Fruit fly (Drosophila melanogaster) whole organism, pupa: ENCODE data around the gene CG11882.

ENCODE experiments used
- CG10348 ChIP-seq: fragments of 200-800 bp; sonication (Bioruptor generic); IDR thresholded peaks from 2 replicates; pipeline ENCODE4 v1.3.6; 2022; ENCODE audit warnings: missing biosample characterization, missing genetic modification characterization
- CG12605 ChIP-seq: fragments of 200-800 bp; sonication (Bioruptor generic); IDR thresholded peaks from 2 replicates; pipeline ENCODE4 v1.3.6; 2022; ENCODE audit warnings: missing biosample characterization, missing genetic modification characterization
- CG13204 ChIP-seq: fragments of 200-800 bp; sonication (Bioruptor generic); optimal IDR thresholded peaks from 2 replicates; lab custom pipeline; 2018; ENCODE audit warnings: missing biosample characterization, mild to moderate bottlenecking, missing genetic modification characterization, moderate library complexity
- CG15710 ChIP-seq: fragments of 200-800 bp; sonication (Bioruptor generic); optimal IDR thresholded peaks from 2 replicates; lab custom pipeline; 2018; ENCODE audit warnings: missing biosample characterization, mild to moderate bottlenecking, missing genetic modification characterization, moderate library complexity
- CG17806 ChIP-seq: fragments of 200-800 bp; sonication (Bioruptor generic); optimal IDR thresholded peaks from 2 replicates; lab custom pipeline; 2018; ENCODE audit warnings: missing biosample characterization, mild to moderate bottlenecking, missing genetic modification characterization, moderate library complexity
- CG32121 ChIP-seq: fragments of 200-800 bp; sonication (Bioruptor generic); IDR thresholded peaks from 2 replicates; pipeline ENCODE4 v1.3.6; 2022; ENCODE audit warnings: missing biosample characterization, missing genetic modification characterization
- CG34367 ChIP-seq: fragments of 200-800 bp; sonication (Bioruptor generic); optimal IDR thresholded peaks from 2 replicates; lab custom pipeline; 2018; ENCODE audit warnings: missing biosample characterization, mild to moderate bottlenecking, missing genetic modification characterization
- CG4496 ChIP-seq: fragments of 200-800 bp; sonication (Bioruptor generic); IDR thresholded peaks from 3 replicates; pipeline ENCODE4 v1.3.6; 2022; ENCODE audit warnings: missing biosample characterization, missing genetic modification characterization
- CG8159 ChIP-seq: fragments of 200-800 bp; sonication (Bioruptor generic); optimal IDR thresholded peaks from 3 replicates; lab custom pipeline; 2018; ENCODE audit warnings: missing biosample characterization, mild to moderate bottlenecking, missing genetic modification characterization, moderate library complexity
- CG8301 ChIP-seq: fragments of 200-800 bp; sonication (Bioruptor generic); optimal IDR thresholded peaks from 2 replicates; lab custom pipeline; 2018; ENCODE audit warnings: missing biosample characterization, mild to moderate bottlenecking, missing genetic modification characterization
- CG9948 ChIP-seq: fragments of 200-800 bp; sonication (Bioruptor generic); optimal IDR thresholded peaks from 2 replicates; lab custom pipeline; 2018; ENCODE audit warnings: missing biosample characterization, mild to moderate bottlenecking, missing genetic modification characterization, moderate library complexity
- D1 ChIP-seq: fragments of 200-800 bp; sonication (Bioruptor generic); optimal IDR thresholded peaks from 2 replicates; lab custom pipeline; 2018; ENCODE audit warnings: missing biosample characterization, mild to moderate bottlenecking, missing genetic modification characterization, moderate library complexity
- EcR ChIP-seq: fragments of 200-800 bp; sonication (Bioruptor generic); optimal IDR thresholded peaks from 3 replicates; lab custom pipeline; 2019; ENCODE audit warnings: missing biosample characterization, missing genetic modification characterization, mild to moderate bottlenecking, moderate library complexity, missing genetic modification reagents
- Pif1A ChIP-seq: fragments of 200-800 bp; sonication (Bioruptor generic); optimal IDR thresholded peaks from 3 replicates; lab custom pipeline; 2016; ENCODE audit warnings: missing biosample characterization, missing genetic modification characterization
- Pif1B ChIP-seq: fragments of 200-800 bp; sonication (Bioruptor generic); optimal IDR thresholded peaks from 3 replicates; lab custom pipeline; 2016; ENCODE audit warnings: missing biosample characterization, missing genetic modification characterization
- Snoo ChIP-seq: fragments of 200-800 bp; sonication (Bioruptor generic); optimal IDR thresholded peaks from 3 replicates; lab custom pipeline; 2017; ENCODE audit warnings: missing biosample characterization, mild to moderate bottlenecking, missing genetic modification characterization, inconsistent platforms
- fd96Ca ChIP-seq: fragments of 200-800 bp; sonication (Bioruptor generic); IDR thresholded peaks from 3 replicates; pipeline ENCODE4 v1.3.6; 2022; ENCODE audit warnings: missing biosample characterization, missing genetic modification characterization
- gl ChIP-seq: fragments of 200-800 bp; sonication (Bioruptor generic); optimal IDR thresholded peaks from 2 replicates; lab custom pipeline; 2018; ENCODE audit warnings: missing biosample characterization, mild to moderate bottlenecking, missing genetic modification characterization
- rn ChIP-seq: fragments of 200-800 bp; sonication (Bioruptor generic); IDR thresholded peaks from 2 replicates; pipeline ENCODE4 v1.3.6; 2022; ENCODE audit warnings: missing biosample characterization, missing genetic modification characterization

The CG11882 gene

dm6 chr3R:29103227-29103626 lies 44.7 kb downstream of the CG11882 start:
- TF ChIP-seq Pif1B (GFP tag; lab: Kevin White, UChicago), result no peak
- no peak for TF ChIP-seq CG15710 (tag; lab: Kevin White, UChicago)
- no peak for TF ChIP-seq CG8301 (tag; lab: Kevin White, UChicago)
- TF ChIP-seq D1 (tag; lab: Kevin White, UChicago), result no peak
- no peak for TF ChIP-seq CG10348 (GFP tag; lab: Robert Waterston, UW)
- TF ChIP-seq CG17806 (tag; lab: Kevin White, UChicago), result no peak
- no peak for TF ChIP-seq CG13204
- TF ChIP-seq CG34367 (tag; lab: Kevin White, UChicago), result no peak

dm6 chr3R:29098022-29098421 lies 50.0 kb downstream of the CG11882 start:
- no peak for TF ChIP-seq CG4496 (GFP tag; lab: Robert Waterston, UW)
- no peak for TF ChIP-seq CG10348 (GFP tag; lab: Robert Waterston, UW)
- no peak for TF ChIP-seq gl (tag; lab: Kevin White, UChicago)
- TF ChIP-seq CG32121 (GFP tag; lab: Robert Waterston, UW), result no peak
- no peak for TF ChIP-seq CG9948 (tag; lab: Kevin White, UChicago)
- no peak for TF ChIP-seq Pif1A
- no peak for TF ChIP-seq Snoo (tag; lab: Kevin White, UChicago)
- TF ChIP-seq rn (GFP tag; lab: Robert Waterston, UW), result no peak
- no peak for TF ChIP-seq fd96Ca (GFP tag; lab: Robert Waterston, UW)
- no peak for TF ChIP-seq CG34367 (tag; lab: Kevin White, UChicago)
- TF ChIP-seq Pif1B (GFP tag; lab: Kevin White, UChicago), result no peak
- no peak for TF ChIP-seq CG13204
- TF ChIP-seq EcR, result no peak
- TF ChIP-seq CG12605 (GFP tag; lab: Robert Waterston, UW), result no peak
- no peak for TF ChIP-seq CG8159
